Worm (Caenorhabditis elegans) whole organism, young adult: ENCODE measurements around the gene str-181.

Source experiments
- B0261.1 ChIP-seq: sonication (generic microtip); optimal IDR thresholded peaks from 2 replicates; lab custom pipeline; 2016; ENCODE audit warnings: mild to moderate bottlenecking, missing genetic modification characterization, moderate library complexity, missing compliant biosample characterization
- D2030.7 ChIP-seq: fragments of 200-800 bp; sonication (Bioruptor generic); IDR thresholded peaks from 2 replicates; pipeline ENCODE4 v1.3.6; 2022; ENCODE audit warnings: missing genetic modification reagents, missing genetic modification characterization, missing compliant biosample characterization
- F33H1.4 ChIP-seq: fragments of 200-800 bp; sonication (Bioruptor generic); IDR thresholded peaks from 2 replicates; pipeline ENCODE4 v1.3.6; 2022; ENCODE audit warnings: missing genetic modification reagents, missing genetic modification characterization, missing compliant biosample characterization
- F49E8.2 ChIP-seq: sonication (generic microtip); optimal IDR thresholded peaks from 3 replicates; lab custom pipeline; 2017; ENCODE audit warnings: missing genetic modification characterization, mild to moderate bottlenecking, missing compliant biosample characterization, antibody characterized with exemption, moderate library complexity; ENCODE audit not compliant: insufficient read depth
- F55B11.4 ChIP-seq: sonication (generic microtip); optimal IDR thresholded peaks from 2 replicates; lab custom pipeline; 2016; ENCODE audit warnings: missing compliant biosample characterization, missing genetic modification characterization, borderline replicate concordance; ENCODE audit not compliant: insufficient read depth
- F57A8.1 ChIP-seq: fragments of 200-800 bp; sonication (Bioruptor generic); optimal IDR thresholded peaks from 2 replicates; lab custom pipeline; 2018; ENCODE audit warnings: mild to moderate bottlenecking, missing genetic modification characterization, moderate library complexity, missing compliant biosample characterization
- F57C9.4 ChIP-seq: sonication (generic microtip); optimal IDR thresholded peaks from 2 replicates; lab custom pipeline; 2017; ENCODE audit warnings: mild to moderate bottlenecking, missing genetic modification characterization, missing compliant biosample characterization
- K11D2.4 ChIP-seq: fragments of 200-800 bp; sonication (Bioruptor generic); IDR thresholded peaks from 2 replicates; pipeline ENCODE4 v1.3.6; 2022; ENCODE audit warnings: missing genetic modification reagents, missing genetic modification characterization, missing compliant biosample characterization
- Y53F4B.3 ChIP-seq: fragments of 200-800 bp; sonication (Bioruptor generic); IDR thresholded peaks from 2 replicates; pipeline ENCODE4 v1.3.6; 2022; ENCODE audit warnings: missing genetic modification reagents, missing genetic modification characterization, missing compliant biosample characterization
- Y53G8AR.9 ChIP-seq: fragments of 200-800 bp; sonication (Bioruptor generic); conservative IDR thresholded peaks from 2 replicates; pipeline ENCODE4 v1.3.6; 2022; ENCODE audit warnings: missing genetic modification reagents, missing genetic modification characterization, missing compliant biosample characterization
- Y56A3A.18 ChIP-seq: fragments of 200-800 bp; sonication (Bioruptor generic); IDR thresholded peaks from 2 replicates; pipeline ENCODE4 v1.3.6; 2022; ENCODE audit warnings: missing genetic modification reagents, missing genetic modification characterization, missing compliant biosample characterization
- Y79H2A.3 ChIP-seq: fragments of 200-800 bp; sonication (Bioruptor generic); conservative IDR thresholded peaks from 2 replicates; pipeline ENCODE4 v1.3.6; 2022; ENCODE audit warnings: missing genetic modification reagents, missing genetic modification characterization, missing compliant biosample characterization
- Y95B8A.8 ChIP-seq: fragments of 200-800 bp; sonication (Bioruptor generic); IDR thresholded peaks from 2 replicates; pipeline ENCODE4 v1.3.6; 2022; ENCODE audit warnings: missing genetic modification reagents, missing genetic modification characterization, missing compliant biosample characterization
- atf-7 ChIP-seq: sonication (generic microtip); optimal IDR thresholded peaks from 2 replicates; lab custom pipeline; 2017; ENCODE audit warnings: mild to moderate bottlenecking, missing genetic modification characterization, missing compliant biosample characterization
- cebp-2 ChIP-seq: fragments of 200-800 bp; sonication (Bioruptor generic); IDR thresholded peaks from 2 replicates; pipeline ENCODE4 v1.3.6; 2022; ENCODE audit warnings: missing genetic modification characterization, missing compliant biosample characterization
- ceh-58 ChIP-seq: fragments of 200-800 bp; sonication (Bioruptor generic); IDR thresholded peaks from 2 replicates; pipeline ENCODE4 v1.3.6; 2022; ENCODE audit warnings: missing genetic modification characterization, missing compliant biosample characterization
- ceh-91 ChIP-seq: fragments of 200-800 bp; sonication (Bioruptor generic); IDR thresholded peaks from 2 replicates; pipeline ENCODE4 v1.3.6; 2022; ENCODE audit warnings: missing genetic modification reagents, missing genetic modification characterization, missing compliant biosample characterization
- chd-7 ChIP-seq: sonication (generic microtip); optimal IDR thresholded peaks from 2 replicates; lab custom pipeline; 2016; ENCODE audit warnings: mild to moderate bottlenecking, missing genetic modification characterization, moderate library complexity, missing compliant biosample characterization
- dox-1 ChIP-seq: fragments of 200-800 bp; sonication (Bioruptor generic); IDR thresholded peaks from 2 replicates; pipeline ENCODE4 v1.3.6; 2022; ENCODE audit warnings: missing genetic modification reagents, missing genetic modification characterization, missing compliant biosample characterization
- dpl-1 ChIP-seq: fragments of 150-350 bp; optimal IDR thresholded peaks from 2 replicates; lab custom pipeline; 2014; ENCODE audit warnings: missing biosample characterization, missing genetic modification reagents, missing genetic modification characterization
- egl-18 ChIP-seq: fragments of 200-800 bp; sonication (Bioruptor generic); IDR thresholded peaks from 2 replicates; pipeline ENCODE4 v1.3.6; 2022; ENCODE audit warnings: missing genetic modification reagents, missing genetic modification characterization, missing compliant biosample characterization
- lin-26 ChIP-seq: fragments of 200-800 bp; sonication (Bioruptor generic); IDR thresholded peaks from 2 replicates; pipeline ENCODE4 v1.3.6; 2022; ENCODE audit warnings: missing genetic modification reagents, missing genetic modification characterization, missing compliant biosample characterization
- lin-40 ChIP-seq: sonication (generic microtip); optimal IDR thresholded peaks from 2 replicates; lab custom pipeline; 2016; ENCODE audit warnings: missing genetic modification characterization, mild to moderate bottlenecking, missing compliant biosample characterization, missing genotype, missing genetic modification reagents
- lsy-27 ChIP-seq: sonication (generic microtip); optimal IDR thresholded peaks from 2 replicates; lab custom pipeline; 2017; ENCODE audit warnings: missing genetic modification characterization, mild to moderate bottlenecking, missing compliant biosample characterization, antibody characterized with exemption, missing genotype, borderline replicate concordance; ENCODE audit not compliant: insufficient read depth
- madf-6 ChIP-seq: fragments of 200-800 bp; sonication (Bioruptor generic); IDR thresholded peaks from 2 replicates; pipeline ENCODE4 v1.3.6; 2022; ENCODE audit warnings: missing genetic modification reagents, missing genetic modification characterization, missing compliant biosample characterization
- madf-8 ChIP-seq: fragments of 200-800 bp; sonication (Bioruptor generic); conservative IDR thresholded peaks from 2 replicates; pipeline ENCODE4 v1.3.6; 2022; ENCODE audit warnings: missing genetic modification reagents, missing genetic modification characterization, missing compliant biosample characterization
- nfya-1 ChIP-seq: sonication (generic microtip); optimal IDR thresholded peaks from 2 replicates; lab custom pipeline; 2017; ENCODE audit warnings: antibody characterized with exemption, missing compliant biosample characterization, missing genetic modification characterization, borderline replicate concordance; ENCODE audit not compliant: insufficient read depth
- nfyb-1 ChIP-seq: fragments of 200-800 bp; sonication (Bioruptor generic); IDR thresholded peaks from 2 replicates; pipeline ENCODE4 v1.3.6; 2022; ENCODE audit warnings: missing genetic modification reagents, missing genetic modification characterization, missing compliant biosample characterization
- nhr-120 ChIP-seq: fragments of 200-800 bp; sonication (Bioruptor generic); IDR thresholded peaks from 2 replicates; pipeline ENCODE4 v1.3.6; 2022; ENCODE audit warnings: missing genetic modification characterization, missing compliant biosample characterization
- nhr-27 ChIP-seq: fragments of 200-800 bp; sonication (Bioruptor generic); optimal IDR thresholded peaks from 2 replicates; lab custom pipeline; 2018; ENCODE audit warnings: mild to moderate bottlenecking, missing genetic modification characterization, moderate library complexity, missing compliant biosample characterization
- rcor-1 ChIP-seq: fragments of 200-800 bp; sonication (Bioruptor generic); IDR thresholded peaks from 2 replicates; pipeline ENCODE4 v1.3.6; 2022; ENCODE audit warnings: missing genetic modification reagents, missing genetic modification characterization, missing compliant biosample characterization
- rpc-1 ChIP-seq, 2 experiments: fragments of 150-350 bp in 1 of 2; sonication (generic microtip) in 1 of 2; optimal IDR thresholded peaks; 2 replicates each; lab custom pipeline; 2014 to 2018; ENCODE audit warnings: missing biosample characterization in 1 of 2, missing genetic modification characterization in 1 of 2, missing genetic modification reagents in 1 of 2, missing genotype in 1 of 2
- sea-2 ChIP-seq: fragments of 200-800 bp; sonication (Bioruptor generic); IDR thresholded peaks from 2 replicates; pipeline ENCODE4 v1.3.6; 2022; ENCODE audit warnings: missing genetic modification characterization, missing compliant biosample characterization
- snpc-1.1 ChIP-seq: sonication (generic microtip); optimal IDR thresholded peaks from 2 replicates; lab custom pipeline; 2017; ENCODE audit warnings: missing genetic modification characterization, mild to moderate bottlenecking, missing compliant biosample characterization, antibody characterized with exemption, moderate library complexity, missing genotype, missing genetic modification reagents; ENCODE audit not compliant: insufficient read depth
- snpc-1.3 ChIP-seq: sonication (generic microtip); optimal IDR thresholded peaks from 2 replicates; lab custom pipeline; 2017; ENCODE audit warnings: missing genetic modification characterization, mild to moderate bottlenecking, missing compliant biosample characterization, antibody characterized with exemption, moderate library complexity, missing genotype, missing genetic modification reagents; ENCODE audit not compliant: insufficient read depth
- snpc-3.4 ChIP-seq: sonication (generic microtip); optimal IDR thresholded peaks from 2 replicates; lab custom pipeline; 2017; ENCODE audit warnings: missing genetic modification characterization, mild to moderate bottlenecking, missing compliant biosample characterization, antibody characterized with exemption, moderate library complexity, missing genotype, missing genetic modification reagents
- somi-1 ChIP-seq: fragments of 200-800 bp; sonication (Bioruptor generic); optimal IDR thresholded peaks from 2 replicates; lab custom pipeline; 2018; ENCODE audit warnings: mild to moderate bottlenecking, missing genetic modification characterization, missing compliant biosample characterization
- tbx-9 ChIP-seq: sonication (generic microtip); optimal IDR thresholded peaks from 2 replicates; lab custom pipeline; 2016; ENCODE audit warnings: borderline replicate concordance, missing genetic modification characterization, inconsistent platforms, missing compliant biosample characterization
- unc-62 ChIP-seq: fragments of 150-350 bp; optimal IDR thresholded peaks from 2 replicates; lab custom pipeline; 2014; ENCODE audit warnings: missing biosample characterization, missing genetic modification reagents, missing genetic modification characterization
- zim-3 ChIP-seq: sonication (generic microtip); optimal IDR thresholded peaks from 2 replicates; lab custom pipeline; 2017; ENCODE audit warnings: mild to moderate bottlenecking, missing genetic modification characterization, moderate library complexity, missing compliant biosample characterization
- ztf-28 ChIP-seq: fragments of 200-800 bp; sonication (Bioruptor generic); IDR thresholded peaks from 2 replicates; pipeline ENCODE4 v1.3.6; 2022; ENCODE audit warnings: missing genetic modification reagents, missing genetic modification characterization, missing compliant biosample characterization
- ztf-6 ChIP-seq: fragments of 200-800 bp; sonication (Bioruptor generic); IDR thresholded peaks from 2 replicates; pipeline ENCODE4 v1.3.6; 2022; ENCODE audit warnings: missing genetic modification reagents, missing genetic modification characterization, missing compliant biosample characterization

The str-181 gene

ce11 chrV:12696790-12697189, 21.7 kb downstream of the str-181 start (continued):
- TF ChIP-seq F33H1.4 (GFP tag; lab: Robert Waterston, UW) (peak; percentile 91), tbx-9 (tag; lab: Kevin White, UChicago) (no peak), snpc-1.1 (tag; lab: Kevin White, UChicago) (no peak), lsy-27 (tag; lab: Kevin White, UChicago) (no peak), F55B11.4 (tag; lab: Kevin White, UChicago) (no peak), D2030.7 (GFP tag; lab: Robert Waterston, UW) (peak; percentile 70)
- TF ChIP-seq, all 124 proteins: peak for 10

ce11 chrV:12695968-12696367, 22.6 kb downstream of the str-181 start, which contains the start of gene K10C8.4:
K10C8.4 (plus strand) TSS chrV:12696268.
- TF ChIP-seq cebp-2 (GFP tag; lab: Robert Waterston, UW): no peak
- TF ChIP-seq ztf-28 (GFP tag; lab: Robert Waterston, UW): no peak
- TF ChIP-seq sea-2 (GFP tag; lab: Robert Waterston, UW): no peak
- TF ChIP-seq ztf-6 (GFP tag; lab: Robert Waterston, UW): no peak
- TF ChIP-seq nhr-27 (tag; lab: Kevin White, UChicago): no peak
- no peak for TF ChIP-seq F49E8.2 (tag; lab: Kevin White, UChicago)
- no peak for TF ChIP-seq zim-3
- TF ChIP-seq snpc-3.4 (tag; lab: Kevin White, UChicago): no peak

- TF ChIP-seq ztf-6 (GFP tag; lab: Robert Waterston, UW) (no peak), lin-26 (GFP tag; lab: Robert Waterston, UW) (no peak), Y56A3A.18 (no peak), F57C9.4 (tag; lab: Kevin White, UChicago) (no peak), ceh-91 (GFP tag; lab: Robert Waterston, UW) (no peak), nfyb-1 (no peak), snpc-3.4 (tag; lab: Kevin White, UChicago) (no peak), chd-7 (tag; lab: Kevin White, UChicago) (no peak), B0261.1 (tag; lab: Kevin White, UChicago) (no peak), sea-2 (GFP tag; lab: Robert Waterston, UW) (no peak), nhr-120 (GFP tag; lab: Robert Waterston, UW) (no peak), lin-40 (tag; lab: Kevin White, UChicago) (no peak), Y53G8AR.9 (no peak), Y53F4B.3 (GFP tag; lab: Robert Waterston, UW) (no peak), atf-7 (tag; lab: Kevin White, UChicago) (no peak), nhr-27 (tag; lab: Kevin White, UChicago) (no peak), F57A8.1 (GFP tag; lab: Kevin White, UChicago) (no peak), Y95B8A.8 (GFP tag; lab: Robert Waterston, UW) (no peak)
These were observed 23.4 kb downstream of the str-181 start, which contains the start of gene parn-1 for ce11 chrV:12695155-12695554. parn-1 (minus strand) TSS chrV:12695255.

ce11 chrV:12683205-12683604, 35.3 kb downstream of the str-181 start:
- TF ChIP-seq dpl-1 (GFP tag; lab: Kevin White, UChicago) (no peak), somi-1 (GFP tag; lab: Kevin White, UChicago) (no peak), egl-18 (GFP tag; lab: Robert Waterston, UW) (no peak), lin-26 (GFP tag; lab: Robert Waterston, UW) (no peak; the same call in 1 of the 2 replicates), K11D2.4 (GFP tag; lab: Robert Waterston, UW) (no peak), madf-6 (GFP tag; lab: Robert Waterston, UW) (no peak), ceh-58 (no peak), madf-8 (no peak), dox-1 (no peak), snpc-1.3 (tag; lab: Kevin White, UChicago) (peak; percentile 40), unc-62 (GFP tag; lab: Kevin White, UChicago) (no peak), B0261.1 (tag; lab: Kevin White, UChicago) (peak; percentile 66), nfya-1 (no peak), Y56A3A.18 (no peak), rpc-1 (optimal IDR thresholded peaks at IDR 0.05; lab: Kevin White, UChicago) (peak; percentile 57), rpc-1 (tag; optimal IDR thresholded peaks at IDR 0.05; lab: Kevin White, UChicago) (peak; percentile 81), rcor-1 (GFP tag; lab: Robert Waterston, UW) (no peak), Y79H2A.3 (no peak), ceh-91 (GFP tag; lab: Robert Waterston, UW) (no peak)
